Worm (Caenorhabditis elegans) whole organism, young adult: Measurements from ENCODE around the gene oac-51.

Source experiments
- B0261.1 ChIP-seq: sonication (generic microtip); optimal IDR thresholded peaks from 2 replicates; lab custom pipeline; 2016; ENCODE audit warnings: mild to moderate bottlenecking, missing genetic modification characterization, moderate library complexity, missing compliant biosample characterization
- C06A6.2 ChIP-seq: fragments of 200-800 bp; sonication (Bioruptor generic); conservative IDR thresholded peaks from 2 replicates; pipeline ENCODE4 v1.3.6; 2022; ENCODE audit warnings: missing genetic modification characterization, missing compliant biosample characterization
- T07F8.4 ChIP-seq: sonication (generic microtip); optimal IDR thresholded peaks from 2 replicates; lab custom pipeline; 2016; ENCODE audit warnings: mild to moderate bottlenecking, missing genetic modification characterization, moderate library complexity, missing compliant biosample characterization
- T26A5.8 ChIP-seq: sonication (generic microtip); optimal IDR thresholded peaks from 2 replicates; lab custom pipeline; 2016; ENCODE audit warnings: missing genetic modification characterization, missing compliant biosample characterization
- Y53G8AR.9 ChIP-seq: fragments of 200-800 bp; sonication (Bioruptor generic); conservative IDR thresholded peaks from 2 replicates; pipeline ENCODE4 v1.3.6; 2022; ENCODE audit warnings: missing genetic modification reagents, missing genetic modification characterization, missing compliant biosample characterization
- ccch-3 ChIP-seq: fragments of 200-800 bp; sonication (Bioruptor generic); optimal IDR thresholded peaks from 2 replicates; lab custom pipeline; 2018; ENCODE audit warnings: mild to moderate bottlenecking, missing genetic modification characterization, missing compliant biosample characterization
- die-1 ChIP-seq: sonication (generic microtip); optimal IDR thresholded peaks from 2 replicates; lab custom pipeline; 2016; ENCODE audit warnings: missing genotype, mild to moderate bottlenecking, missing genetic modification characterization, missing compliant biosample characterization
- efl-1 ChIP-seq: fragments of 150-350 bp; optimal IDR thresholded peaks from 2 replicates; lab custom pipeline; 2014; ENCODE audit warnings: missing biosample characterization, missing genetic modification reagents, missing genetic modification characterization
- nfya-2 ChIP-seq: fragments of 200-800 bp; sonication (Bioruptor generic); IDR thresholded peaks from 2 replicates; pipeline ENCODE4 v1.3.6; 2022; ENCODE audit warnings: missing genetic modification reagents, missing genetic modification characterization, missing compliant biosample characterization
- nfyb-1 ChIP-seq: fragments of 200-800 bp; sonication (Bioruptor generic); IDR thresholded peaks from 2 replicates; pipeline ENCODE4 v1.3.6; 2022; ENCODE audit warnings: missing genetic modification reagents, missing genetic modification characterization, missing compliant biosample characterization
- snpc-4 ChIP-seq, 5 experiments: fragments of 150-350 bp in 1 of 5; sonication (generic microtip) in 4 of 5; optimal IDR thresholded peaks; 2 replicates each; lab custom pipeline; 2014 to 2018; ENCODE audit warnings: missing genetic modification characterization in 5 of 5, missing biosample characterization in 3 of 5, antibody characterized with exemption in 2 of 5, mild to moderate bottlenecking in 2 of 5, missing compliant biosample characterization in 2 of 5, missing genotype in 2 of 5, moderate library complexity in 2 of 5, missing genetic modification reagents in 1 of 5

ce11 chrIV:4318056-4318455, 18.5 kb upstream of the oac-51 start:
- TF ChIP-seq T26A5.8 (tag; lab: Kevin White, UChicago) = no peak
- no peak for TF ChIP-seq Y53G8AR.9 (GFP tag; lab: Robert Waterston, UW)
- TF ChIP-seq snpc-4 (GFP tag; optimal IDR thresholded peaks at IDR 0.05; lab: Kevin White, UChicago) = no peak
- TF ChIP-seq snpc-4 (tag; optimal IDR thresholded peaks at IDR 0.05; lab: Kevin White, UChicago) = no peak
- TF ChIP-seq die-1 (tag; lab: Kevin White, UChicago) = no peak
- TF ChIP-seq T07F8.4 (tag; lab: Kevin White, UChicago) = no peak
- TF ChIP-seq ccch-3 (GFP tag; lab: Kevin White, UChicago) = no peak
- no peak for TF ChIP-seq efl-1 (GFP tag; lab: Kevin White, UChicago)
- TF ChIP-seq nfya-2 (GFP tag; lab: Robert Waterston, UW) = no peak
- TF ChIP-seq C06A6.2 (GFP tag; lab: Robert Waterston, UW) = no peak
- no peak for TF ChIP-seq nfyb-1 (GFP tag; lab: Robert Waterston, UW)
- no peak for TF ChIP-seq B0261.1 (tag; lab: Kevin White, UChicago)
